Worm (Caenorhabditis elegans): ENCODE data around the gene Y46D2A.1.

- TF ChIP-seq alr-1 (tag; optimal IDR thresholded peaks at IDR 0.05; ENCODE audit: borderline replicate concordance) (no peak), ztf-4 (tag; optimal IDR thresholded peaks at IDR 0.05) (no peak)
Observed at ce11 chrII:3367100-3367499, 44.7 kb downstream of the Y46D2A.1 start, which contains the start of gene Y49F6C.6.

Measured in whole organism, L1 larva.